Fruit fly (Drosophila melanogaster): Measurements from ENCODE around the gene CG3842.

The CG3842 gene

dm6 chrX:6310408-6310807 lies 27.2 kb upstream of the CG3842 start (continued):
- TF ChIP-seq Poxn (GFP tag; IDR thresholded peaks at IDR 0.05) (no peak), wek (GFP tag; optimal IDR thresholded peaks at IDR 0.05) (no peak), CG2202 (tag; optimal IDR thresholded peaks at IDR 0.05) (no peak), Side (GFP tag; optimal IDR thresholded peaks at IDR 0.05) (no peak), Camta (GFP tag; optimal IDR thresholded peaks at IDR 0.05) (no peak), chm (GFP tag; IDR thresholded peaks at IDR 0.05) (no peak), Rfx (GFP tag; IDR thresholded peaks at IDR 0.05) (peak; percentile 28; the same call in 1 of the 2 replicates), CG17186 (GFP tag; optimal IDR thresholded peaks at IDR 0.05) (no peak), oc (tag; optimal IDR thresholded peaks at IDR 0.05) (peak; percentile 2), gsb (GFP tag; IDR thresholded peaks at IDR 0.05) (no peak), peb (GFP tag; IDR thresholded peaks at IDR 0.05) (no peak), CG7556 (GFP tag; optimal IDR thresholded peaks at IDR 0.05) (peak; percentile 13), CG1792 (GFP tag; optimal IDR thresholded peaks at IDR 0.05) (peak; percentile 8), az2 (GFP tag; optimal IDR thresholded peaks at IDR 0.05) (no peak), CG14441 (GFP tag; IDR thresholded peaks at IDR 0.05) (peak; percentile 37; the same call in 1 of the 2 replicates), CG17912 (GFP tag; optimal IDR thresholded peaks at IDR 0.05) (no peak), bsh (GFP tag; optimal IDR thresholded peaks at IDR 0.05) (peak in 1 of 2 experiments; percentile 36), CG8924 (tag; optimal IDR thresholded peaks at IDR 0.05) (no peak), Xrp1 (GFP tag; IDR thresholded peaks at IDR 0.05) (0 out of 2 replicates have a peak, but pooled peaks have one; percentile 21), CG1603 (tag; optimal IDR thresholded peaks at IDR 0.05) (peak; percentile 41), zfh1 (GFP tag; IDR thresholded peaks at IDR 0.05) (0 out of 3 replicates have a peak, but pooled peaks have one; percentile 22), CG11247 (GFP tag; IDR thresholded peaks at IDR 0.05) (no peak), Ssrp (tag; optimal IDR thresholded peaks at IDR 0.05) (no peak), ci (GFP tag; IDR thresholded peaks at IDR 0.05) (peak; percentile 59; the same call in 2 of the 3 replicates), wdn (GFP tag; IDR thresholded peaks at IDR 0.05) (0 out of 2 replicates have a peak, but pooled peaks have one; percentile 21), CG8359 (GFP tag; optimal IDR thresholded peaks at IDR 0.05; ENCODE audit: borderline replicate concordance) (no peak), gem (tag; optimal IDR thresholded peaks at IDR 0.05) (peak; percentile 27), fd102C (GFP tag; optimal IDR thresholded peaks at IDR 0.05) (no peak), gro (GFP tag; optimal IDR thresholded peaks at IDR 0.05) (no peak), Hey (tag; optimal IDR thresholded peaks at IDR 0.05) (no peak), ttk (GFP tag; IDR thresholded peaks at IDR 0.05) (0 out of 2 replicates have a peak, but pooled peaks have one; percentile 12), Med (GFP tag) (peak; percentile 82), rib (GFP tag; IDR thresholded peaks at IDR 0.05) (no peak), CG12071 (GFP tag; optimal IDR thresholded peaks at IDR 0.05) (peak; percentile 31), unpg (GFP tag; optimal IDR thresholded peaks at IDR 0.05) (peak; percentile 19), CG15073 (GFP tag; optimal IDR thresholded peaks at IDR 0.05) (no peak), CG6791 (GFP tag; IDR thresholded peaks at IDR 0.05; ENCODE audit: partially characterized antibody) (no peak), lmd (GFP tag; IDR thresholded peaks at IDR 0.05) (no peak), NC2α (GFP tag; optimal IDR thresholded peaks at IDR 0.05) (no peak), CG16863 (GFP tag; optimal IDR thresholded peaks at IDR 0.05) (no peak), ab (GFP tag; optimal IDR thresholded peaks at IDR 0.05) (no peak), Hr3 (GFP tag; optimal IDR thresholded peaks at IDR 0.05) (no peak), CG1233 (GFP tag; optimal IDR thresholded peaks at IDR 0.05) (no peak), CG11504 (tag; optimal IDR thresholded peaks at IDR 0.05) (peak; percentile 51), fd96Cb (tag; optimal IDR thresholded peaks at IDR 0.05) (peak; percentile 29), eve (GFP tag; optimal IDR thresholded peaks at IDR 0.05) (peak in 1 of 2 experiments; percentile 57), Elba2 (GFP tag; optimal IDR thresholded peaks at IDR 0.05) (no peak), Ets65A (GFP tag) (peak; percentile 94), CG2889 (GFP tag; IDR thresholded peaks at IDR 0.05) (no peak), CG32532 (GFP tag; IDR thresholded peaks at IDR 0.05) (peak; percentile 12; the same call in 1 of the 2 replicates), gcm2 (GFP tag; optimal IDR thresholded peaks at IDR 0.05) (no peak), al (GFP tag; IDR thresholded peaks at IDR 0.05) (no peak)

All from whole organism, embryonic.